Worm (Caenorhabditis elegans): ENCODE measurements around the gene Y53C12A.6.

DNA sequence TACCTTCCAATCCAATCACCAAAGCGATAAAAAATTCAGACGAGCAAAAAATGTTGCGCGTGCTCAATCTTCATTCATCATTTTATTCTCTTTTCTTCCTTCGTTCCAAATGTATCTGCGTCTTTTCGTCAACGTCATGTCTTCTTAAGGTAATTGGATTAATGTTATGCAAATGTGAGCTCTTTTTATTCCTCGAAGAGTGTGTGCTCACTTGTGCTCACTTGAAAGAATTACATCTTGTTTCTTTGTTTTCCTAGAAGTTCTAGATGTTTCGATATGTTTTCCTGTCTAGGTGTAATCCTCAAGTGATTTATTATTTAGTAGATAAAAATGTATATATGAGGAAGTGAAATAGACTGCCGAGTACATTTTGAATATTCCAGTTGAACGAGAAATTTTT lies 37.6 kb upstream of the Y53C12A.6 start:
- TF ChIP-seq nhr-76 (tag; optimal IDR thresholded peaks at IDR 0.05) = no peak
- no peak for TF ChIP-seq zag-1 (tag; optimal IDR thresholded peaks at IDR 0.05)
- no peak for TF ChIP-seq ZK546.5 (tag; optimal IDR thresholded peaks at IDR 0.05)
- no peak for TF ChIP-seq ztf-11 (tag; optimal IDR thresholded peaks at IDR 0.05)
- no peak for TF ChIP-seq nhr-48 (tag; optimal IDR thresholded peaks at IDR 0.05)
